Worm (Caenorhabditis elegans) whole organism, late embryonic: Measurements from ENCODE around the gene srh-258.
"Not testable (repeated sequence)": the region's sequence is repeated elsewhere in the genome, so short reads cannot be mapped to it uniquely, and the experiment has no call there.

Experiments
- C38D4.7 ChIP-seq: fragments of 200-800 bp; sonication (Bioruptor generic); optimal IDR thresholded peaks from 2 replicates; lab custom pipeline; 2018; ENCODE audit warnings: mild to moderate bottlenecking, missing genetic modification characterization, moderate library complexity, missing compliant biosample characterization
- F13H6.1 ChIP-seq: sonication (generic microtip); optimal IDR thresholded peaks from 2 replicates; lab custom pipeline; 2016; ENCODE audit warnings: missing genetic modification characterization, missing compliant biosample characterization
- Y22D7AL.16 ChIP-seq: sonication (generic microtip); optimal IDR thresholded peaks from 2 replicates; lab custom pipeline; 2016; ENCODE audit warnings: missing genetic modification characterization, missing compliant biosample characterization
- ahr-1 ChIP-seq: sonication (generic microtip); optimal IDR thresholded peaks from 2 replicates; lab custom pipeline; 2016; ENCODE audit warnings: missing genetic modification characterization, missing compliant biosample characterization
- ceh-14 ChIP-seq: sonication (generic microtip); optimal IDR thresholded peaks from 2 replicates; lab custom pipeline; 2016; ENCODE audit warnings: missing genotype, missing genetic modification characterization, missing compliant biosample characterization
- ceh-18 ChIP-seq: sonication (generic microtip); optimal IDR thresholded peaks from 2 replicates; lab custom pipeline; 2016; ENCODE audit warnings: missing genetic modification characterization, missing compliant biosample characterization
- ceh-24 ChIP-seq: sonication (generic microtip); optimal IDR thresholded peaks from 2 replicates; lab custom pipeline; 2016; ENCODE audit warnings: mild to moderate bottlenecking, missing genetic modification characterization, missing compliant biosample characterization
- ceh-45 ChIP-seq: fragments of 200-800 bp; sonication (Bioruptor generic); IDR thresholded peaks from 2 replicates; pipeline ENCODE4 v1.3.6; 2022; ENCODE audit warnings: missing genetic modification reagents, missing genetic modification characterization, missing compliant biosample characterization
- ceh-48 ChIP-seq: sonication (generic microtip); optimal IDR thresholded peaks from 2 replicates; lab custom pipeline; 2016; ENCODE audit warnings: missing genetic modification characterization, inconsistent platforms, missing compliant biosample characterization
- ceh-6 ChIP-seq: fragments of 200-800 bp; sonication (Bioruptor generic); optimal IDR thresholded peaks from 2 replicates; lab custom pipeline; 2018; ENCODE audit warnings: mild to moderate bottlenecking, missing genetic modification characterization, missing compliant biosample characterization
- dve-1 ChIP-seq: sonication (generic microtip); optimal IDR thresholded peaks from 2 replicates; lab custom pipeline; 2017; ENCODE audit warnings: antibody characterized with exemption, mild to moderate bottlenecking, missing genetic modification characterization, missing compliant biosample characterization
- elt-4 ChIP-seq: sonication (generic microtip); optimal IDR thresholded peaks from 2 replicates; lab custom pipeline; 2016; ENCODE audit warnings: missing genetic modification characterization, missing compliant biosample characterization
- ets-4 ChIP-seq: sonication (generic microtip); optimal IDR thresholded peaks from 2 replicates; lab custom pipeline; 2016; ENCODE audit warnings: missing genetic modification characterization, missing compliant biosample characterization
- fax-1 ChIP-seq: sonication (generic microtip); optimal IDR thresholded peaks from 2 replicates; lab custom pipeline; 2016; ENCODE audit warnings: missing genotype, missing genetic modification characterization, missing compliant biosample characterization
- fkh-6 ChIP-seq: sonication (generic microtip); optimal IDR thresholded peaks from 2 replicates; lab custom pipeline; 2016; ENCODE audit warnings: missing genetic modification characterization, missing compliant biosample characterization
- hlh-13 ChIP-seq: fragments of 200-800 bp; sonication (Bioruptor generic); optimal IDR thresholded peaks from 2 replicates; lab custom pipeline; 2018; ENCODE audit warnings: mild to moderate bottlenecking, missing genetic modification characterization, missing compliant biosample characterization
- hlh-15 ChIP-seq: sonication (generic microtip); optimal IDR thresholded peaks from 2 replicates; lab custom pipeline; 2016; ENCODE audit warnings: missing genetic modification characterization, missing compliant biosample characterization
- hlh-6 ChIP-seq: sonication (generic microtip); optimal IDR thresholded peaks from 2 replicates; lab custom pipeline; 2016; ENCODE audit warnings: missing genotype, missing genetic modification characterization, missing compliant biosample characterization
- hlh-8 ChIP-seq: sonication (generic microtip); optimal IDR thresholded peaks from 2 replicates; lab custom pipeline; 2016; ENCODE audit warnings: missing genotype, missing genetic modification characterization, missing compliant biosample characterization
- lim-6 ChIP-seq: sonication (generic microtip); optimal IDR thresholded peaks from 2 replicates; lab custom pipeline; 2016; ENCODE audit warnings: missing genetic modification characterization, missing compliant biosample characterization
- mec-3 ChIP-seq: sonication (generic microtip); optimal IDR thresholded peaks from 2 replicates; lab custom pipeline; 2016; ENCODE audit warnings: borderline replicate concordance, missing genetic modification characterization, missing compliant biosample characterization
- nfya-1 ChIP-seq: sonication (generic microtip); optimal IDR thresholded peaks from 2 replicates; lab custom pipeline; 2017; ENCODE audit warnings: missing genetic modification characterization, mild to moderate bottlenecking, missing compliant biosample characterization, antibody characterized with exemption, moderate library complexity
- nhr-232 ChIP-seq: sonication (generic microtip); optimal IDR thresholded peaks from 2 replicates; lab custom pipeline; 2016; ENCODE audit warnings: missing genetic modification characterization, missing compliant biosample characterization
- npax-4 ChIP-seq: sonication (generic microtip); optimal IDR thresholded peaks from 2 replicates; lab custom pipeline; 2016; ENCODE audit warnings: missing genetic modification characterization, missing compliant biosample characterization
- pag-3 ChIP-seq: sonication (generic microtip); optimal IDR thresholded peaks from 2 replicates; lab custom pipeline; 2016; ENCODE audit warnings: missing compliant biosample characterization, missing genetic modification characterization, borderline replicate concordance
- pha-2 ChIP-seq: sonication (generic microtip); optimal IDR thresholded peaks from 2 replicates; lab custom pipeline; 2017; ENCODE audit warnings: mild to moderate bottlenecking, missing genetic modification characterization, missing compliant biosample characterization
- pha-4 ChIP-seq: fragments of 150-350 bp; optimal IDR thresholded peaks from 2 replicates; lab custom pipeline; 2018; ENCODE audit warnings: missing biosample characterization, missing genetic modification reagents, missing genetic modification characterization
- rnt-1 ChIP-seq: sonication (generic microtip); optimal IDR thresholded peaks from 2 replicates; lab custom pipeline; 2016; ENCODE audit warnings: missing genetic modification characterization, missing compliant biosample characterization
- sdc-2 ChIP-seq: sonication (generic microtip); optimal IDR thresholded peaks from 2 replicates; lab custom pipeline; 2016; ENCODE audit warnings: missing genotype, missing genetic modification characterization, missing compliant biosample characterization
- sox-4 ChIP-seq: sonication (generic microtip); optimal IDR thresholded peaks from 2 replicates; lab custom pipeline; 2017; ENCODE audit warnings: mild to moderate bottlenecking, missing genetic modification characterization, inconsistent platforms, missing compliant biosample characterization
- syd-9 ChIP-seq: sonication (generic microtip); optimal IDR thresholded peaks from 2 replicates; lab custom pipeline; 2016; ENCODE audit warnings: mild to moderate bottlenecking, missing genetic modification characterization, moderate library complexity, missing compliant biosample characterization
- tbx-2 ChIP-seq: sonication (generic microtip); optimal IDR thresholded peaks from 2 replicates; lab custom pipeline; 2016; ENCODE audit warnings: missing genetic modification characterization, missing compliant biosample characterization
- unc-3 ChIP-seq, 2 experiments: fragments of 200-800 bp in 1 of 2; sonication (Bioruptor generic) in 1 of 2; sonication (generic microtip) in 1 of 2; conservative IDR thresholded peaks in 1 of 2; optimal IDR thresholded peaks in 1 of 2; 2 replicates each; pipeline versions ENCODE4 v1.3.6 to Lab custom; 2016 to 2022; ENCODE audit warnings: missing compliant biosample characterization in 2 of 2, missing genetic modification characterization in 2 of 2, missing genetic modification reagents in 1 of 2
- unc-42 ChIP-seq: sonication (generic microtip); optimal IDR thresholded peaks from 2 replicates; lab custom pipeline; 2016; ENCODE audit warnings: missing genotype, missing genetic modification characterization, missing compliant biosample characterization
- unc-55 ChIP-seq: sonication (generic microtip); optimal IDR thresholded peaks from 2 replicates; lab custom pipeline; 2017; ENCODE audit warnings: missing biosample characterization, missing genetic modification reagents, missing genetic modification characterization

Gene srh-258

DNA sequence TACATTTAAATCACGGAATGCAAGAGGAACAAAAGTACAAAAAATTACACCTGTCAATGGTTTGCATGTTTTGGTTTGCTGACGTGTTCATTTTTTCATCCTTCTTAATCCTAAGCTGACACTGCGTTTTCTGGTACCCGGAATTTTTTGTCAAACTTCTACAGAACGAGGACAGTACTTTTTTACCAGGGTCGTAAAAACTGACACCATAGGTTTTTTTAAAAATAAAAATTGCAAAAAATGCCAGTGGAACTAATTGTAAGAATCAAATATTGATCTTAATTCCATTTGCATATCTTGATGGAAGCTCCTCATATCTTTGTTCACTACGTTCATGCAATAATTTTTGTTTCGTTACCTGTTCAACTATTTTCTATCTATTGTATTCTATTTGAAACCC, at the start of gene srh-258:
Gene srh-258 (plus strand): TSS at position 301 of the 400 bp plus-strand sequence.
- TF ChIP-seq Y22D7AL.16 (tag; lab: Kevin White, UChicago) (no peak), rnt-1 (tag; lab: Kevin White, UChicago) (no peak), ets-4 (no peak)
- TF ChIP-seq, all 69 proteins: peak for 0

DNA sequence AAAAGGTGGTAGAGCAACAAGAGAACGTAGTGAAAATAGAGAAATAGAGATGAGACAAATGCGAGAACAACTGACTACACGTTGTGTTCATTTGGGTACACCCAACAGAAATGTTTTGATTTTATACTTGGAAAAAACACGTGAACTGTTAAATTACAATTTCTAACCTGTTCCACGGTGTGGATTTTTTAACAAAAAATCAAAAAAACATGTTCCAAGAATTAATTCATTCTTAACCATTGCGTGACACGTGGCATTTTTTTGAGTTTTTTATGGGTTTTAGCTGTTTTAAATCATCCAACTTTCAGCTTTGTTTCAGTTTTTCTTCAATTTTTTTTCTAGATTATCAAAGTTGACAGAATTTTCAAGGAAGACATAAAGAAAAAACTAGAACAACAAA, 43.5 kb upstream of the srh-258 start, which contains the start of gene ech-1.1:
Gene ech-1.1 (minus strand): TSS at position 101 of the 400 bp plus-strand sequence.
- not testable (repeated sequence) for TF ChIP-seq mec-3 (tag; lab: Kevin White, UChicago); hlh-13; hlh-8 (tag; lab: Kevin White, UChicago)
- TF ChIP-seq, all 69 proteins: peak for 0; not testable (repeated sequence) for 69

DNA sequence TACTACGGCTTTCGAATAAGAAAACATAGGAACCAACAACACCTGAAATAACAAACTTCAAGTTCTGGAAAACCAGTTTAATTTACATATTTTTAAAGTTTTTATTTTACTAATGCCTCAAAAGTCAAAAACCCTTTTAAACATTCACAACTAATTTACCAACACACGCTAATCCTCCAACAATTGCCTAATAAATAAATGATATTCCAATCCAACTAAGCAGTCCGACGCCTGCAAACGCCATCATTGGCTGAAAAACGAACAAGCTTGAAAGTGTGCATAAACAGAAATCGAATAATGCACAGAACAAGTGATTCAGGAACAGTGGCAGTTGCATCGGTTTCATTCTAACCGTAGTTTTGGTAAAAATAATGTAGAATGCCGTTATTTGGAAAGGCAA, 37.2 kb upstream of the srh-258 start:
- TF ChIP-seq lim-6 (tag; lab: Kevin White, UChicago): no peak
- no peak for TF ChIP-seq nfya-1 (tag; lab: Kevin White, UChicago)
- TF ChIP-seq ahr-1 (tag; lab: Kevin White, UChicago): no peak
- TF ChIP-seq hlh-15 (tag; lab: Kevin White, UChicago): no peak
- TF ChIP-seq pag-3: no peak
- TF ChIP-seq unc-42 (tag; lab: Kevin White, UChicago): no peak
- TF ChIP-seq hlh-13: no peak
- TF ChIP-seq mec-3 (tag; lab: Kevin White, UChicago): no peak
- no peak for TF ChIP-seq unc-55
- no peak for TF ChIP-seq hlh-6 (tag; lab: Kevin White, UChicago)
- TF ChIP-seq hlh-8 (tag; lab: Kevin White, UChicago): no peak
- no peak for TF ChIP-seq pha-4 (tag; lab: Kevin White, UChicago)
- no peak for TF ChIP-seq fax-1 (tag; lab: Kevin White, UChicago)
- TF ChIP-seq ceh-48 (tag; lab: Kevin White, UChicago): no peak
- TF ChIP-seq nhr-232 (tag; lab: Kevin White, UChicago): no peak
- no peak for TF ChIP-seq fkh-6
- no peak for TF ChIP-seq sox-4 (tag; lab: Kevin White, UChicago)
- no peak for TF ChIP-seq ceh-18 (tag; lab: Kevin White, UChicago)
- no peak for TF ChIP-seq ceh-14
- no peak for TF ChIP-seq C38D4.7 (GFP tag; lab: Kevin White, UChicago)

DNA sequence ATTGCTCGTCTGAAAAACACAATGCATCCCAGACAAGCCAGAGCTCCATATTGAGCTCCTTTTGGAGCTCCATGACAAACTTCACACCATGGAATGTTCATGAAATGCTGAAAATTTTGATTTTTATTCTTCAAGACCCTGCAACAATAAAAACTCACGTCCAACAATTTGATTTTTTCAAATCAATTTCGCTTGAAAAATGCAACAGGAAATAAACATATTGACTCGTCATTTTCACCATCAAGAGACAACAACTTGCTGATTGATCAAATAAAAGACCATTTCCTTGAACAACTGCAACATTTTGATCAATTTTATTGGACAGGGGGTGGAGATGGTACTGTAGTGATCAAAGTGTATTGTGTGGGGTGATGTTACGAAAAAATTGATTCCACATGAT, 35.3 kb upstream of the srh-258 start, which contains the start of gene nhr-269:
Gene nhr-269 (minus strand): TSS at position 101 of the 400 bp plus-strand sequence.
- no peak for TF ChIP-seq lim-6 (tag; lab: Kevin White, UChicago)
- TF ChIP-seq pha-2: no peak
- no peak for TF ChIP-seq tbx-2 (tag; lab: Kevin White, UChicago)
- no peak for TF ChIP-seq ceh-45 (GFP tag; lab: Robert Waterston, UW)
- TF ChIP-seq dve-1 (tag; lab: Kevin White, UChicago): no peak
- TF ChIP-seq ceh-6 (GFP tag; lab: Kevin White, UChicago): no peak
- TF ChIP-seq syd-9: no peak
- TF ChIP-seq unc-3 (GFP tag; conservative IDR thresholded peaks at IDR 0.05; lab: Robert Waterston, UW): no peak
- TF ChIP-seq unc-3 (tag; optimal IDR thresholded peaks at IDR 0.05; lab: Kevin White, UChicago): no peak
- no peak for TF ChIP-seq hlh-15 (tag; lab: Kevin White, UChicago)
- TF ChIP-seq sdc-2 (tag; lab: Kevin White, UChicago): no peak
- no peak for TF ChIP-seq ahr-1 (tag; lab: Kevin White, UChicago)
- no peak for TF ChIP-seq npax-4 (tag; lab: Kevin White, UChicago)

DNA sequence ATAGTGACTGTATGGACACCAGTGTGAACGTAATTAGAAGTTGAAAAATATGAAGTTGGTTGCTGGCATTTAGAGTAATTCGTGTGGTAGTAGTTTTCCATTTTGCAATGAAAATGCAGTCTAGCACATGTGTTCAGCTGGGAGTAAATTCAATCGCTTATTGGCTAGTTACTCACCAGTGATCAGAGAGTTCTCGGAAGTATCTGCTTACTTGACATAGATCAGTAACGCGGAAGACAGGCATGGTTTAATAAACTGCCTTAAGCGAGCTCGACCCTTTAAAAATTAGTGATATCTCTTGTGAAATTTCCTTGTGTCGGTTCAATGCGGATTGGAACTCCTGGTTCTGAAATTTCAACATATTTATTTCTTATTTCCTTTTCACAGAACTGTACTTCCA, 28.7 kb upstream of the srh-258 start, which contains the start of gene srh-52:
Gene srh-52 (minus strand): TSS at position 101 of the 400 bp plus-strand sequence.
- no peak for TF ChIP-seq F13H6.1
- TF ChIP-seq ahr-1 (tag; lab: Kevin White, UChicago): no peak
- TF ChIP-seq elt-4 (tag; lab: Kevin White, UChicago): no peak
- TF ChIP-seq hlh-8 (tag; lab: Kevin White, UChicago): no peak
- no peak for TF ChIP-seq pag-3
- TF ChIP-seq ceh-14: no peak
- TF ChIP-seq ceh-24 (tag; lab: Kevin White, UChicago): no peak
